Worm (Caenorhabditis elegans) whole organism, L1 larva: ENCODE results near the gene Y46G5A.22.
A peak's percentile ranks its signal among the peaks of the same experiment; 100 is the strongest.
"Not testable (repeated sequence)": the region's sequence is repeated elsewhere in the genome, so short reads cannot be mapped to it uniquely, and the experiment has no call there.

Source experiments
- C04F5.9 ChIP-seq: sonication (generic microtip); optimal IDR thresholded peaks from 2 replicates; lab custom pipeline; 2016; ENCODE audit warnings: missing genetic modification characterization, missing compliant biosample characterization
- aha-1 ChIP-seq: fragments of 150-350 bp; optimal IDR thresholded peaks from 2 replicates; lab custom pipeline; 2014; ENCODE audit warnings: missing biosample characterization, missing genetic modification characterization
- blmp-1 ChIP-seq: fragments of 150-350 bp; optimal IDR thresholded peaks from 2 replicates; lab custom pipeline; 2014; ENCODE audit warnings: missing biosample characterization, missing genetic modification characterization
- elt-2 ChIP-seq: sonication (generic microtip); optimal IDR thresholded peaks from 2 replicates; lab custom pipeline; 2016; ENCODE audit warnings: missing genetic modification characterization, mild to moderate bottlenecking, inconsistent platforms, missing compliant biosample characterization, missing genetic modification reagents
- jun-1 ChIP-seq: fragments of 150-350 bp; optimal IDR thresholded peaks from 2 replicates; lab custom pipeline; 2014; ENCODE audit warnings: missing biosample characterization, missing genetic modification reagents, missing genetic modification characterization
- lsy-2 ChIP-seq, 2 experiments: fragments of 150-350 bp; optimal IDR thresholded peaks; 2 replicates each; lab custom pipeline; 2014; ENCODE audit warnings: missing biosample characterization in 2 of 2, missing genetic modification characterization in 2 of 2
- nhr-28 ChIP-seq: fragments of 150-350 bp; optimal IDR thresholded peaks from 2 replicates; lab custom pipeline; 2014; ENCODE audit warnings: missing biosample characterization, missing genetic modification characterization
- pqm-1 ChIP-seq: sonication (generic microtip); optimal IDR thresholded peaks from 3 replicates; lab custom pipeline; 2017; ENCODE audit warnings: missing biosample characterization, missing genetic modification characterization
- snpc-4 ChIP-seq: fragments of 150-350 bp; optimal IDR thresholded peaks from 2 replicates; lab custom pipeline; 2014; ENCODE audit warnings: missing biosample characterization, missing genetic modification characterization
- unc-62 ChIP-seq: fragments of 150-350 bp; optimal IDR thresholded peaks from 2 replicates; lab custom pipeline; 2014; ENCODE audit warnings: missing biosample characterization, missing genetic modification reagents, missing genetic modification characterization
- vab-15 ChIP-seq: sonication (generic microtip); optimal IDR thresholded peaks from 2 replicates; lab custom pipeline; 2017; ENCODE audit warnings: missing genotype, mild to moderate bottlenecking, missing genetic modification characterization, missing compliant biosample characterization
- ztf-11 ChIP-seq, 2 experiments: sonication (generic microtip); optimal IDR thresholded peaks; 2 replicates each; lab custom pipeline; 2016 to 2017; ENCODE audit warnings: missing genetic modification characterization in 2 of 2, missing biosample characterization in 1 of 2, missing compliant biosample characterization in 1 of 2
- ztf-4 ChIP-seq: fragments of 150-350 bp; optimal IDR thresholded peaks from 2 replicates; lab custom pipeline; 2014; ENCODE audit warnings: missing biosample characterization, missing genetic modification characterization

- TF ChIP-seq snpc-4 (peak; percentile 97), ztf-11 (tag; optimal IDR thresholded peaks at IDR 0.05; lab: Kevin White, UChicago) (peak in 1 of 2 experiments; percentile 44), C04F5.9 (tag; lab: Kevin White, UChicago) (peak; percentile 27), lsy-2 (tag; optimal IDR thresholded peaks at IDR 0.05; lab: Kevin White, UChicago) (peak; percentile 8 to 63)
- not testable (repeated sequence) for TF ChIP-seq elt-2 (tag; lab: Kevin White, UChicago); aha-1; ztf-4 (tag; lab: Kevin White, UChicago); jun-1; unc-62; vab-15; pqm-1; blmp-1 (tag; lab: Kevin White, UChicago); nhr-28
These were observed 40.0 kb downstream of the Y46G5A.22 start for ce11 chrII:12778374-12778773.
